Fruit fly (Drosophila melanogaster) whole organism, embryonic: ENCODE data around the gene Wee1.

Source experiments
- Atf-2 ChIP-seq: fragments of 200-800 bp; sonication (Bioruptor generic); optimal IDR thresholded peaks from 2 replicates; lab custom pipeline; 2016; ENCODE audit warnings: missing biosample characterization, missing genetic modification characterization
- Atf6 ChIP-seq: fragments of 200-800 bp; sonication (Bioruptor generic); IDR thresholded peaks from 2 replicates; pipeline ENCODE4 v1.3.6; 2022; ENCODE audit warnings: missing biosample characterization, missing genetic modification characterization
- CG10147 ChIP-seq: fragments of 200-800 bp; sonication (Bioruptor generic); optimal IDR thresholded peaks from 2 replicates; lab custom pipeline; 2019; ENCODE audit warnings: missing biosample characterization, mild to moderate bottlenecking, missing genetic modification characterization, moderate library complexity
- CG12659 ChIP-seq: fragments of 200-800 bp; sonication (Bioruptor generic); optimal IDR thresholded peaks from 3 replicates; lab custom pipeline; 2017; ENCODE audit warnings: mild to moderate bottlenecking, missing biosample characterization, missing genetic modification reagents, missing genetic modification characterization
- CG1529 ChIP-seq: fragments of 200-800 bp; sonication (Bioruptor generic); optimal IDR thresholded peaks from 3 replicates; lab custom pipeline; 2018; ENCODE audit warnings: missing biosample characterization, missing genetic modification characterization
- CG15479 ChIP-seq: fragments of 200-800 bp; sonication (Bioruptor generic); optimal IDR thresholded peaks from 3 replicates; lab custom pipeline; 2019; ENCODE audit warnings: missing biosample characterization, mild to moderate bottlenecking, missing genetic modification characterization, moderate library complexity
- CG15514 ChIP-seq: fragments of 200-800 bp; sonication (Bioruptor generic); optimal IDR thresholded peaks from 3 replicates; lab custom pipeline; 2017; ENCODE audit warnings: missing biosample characterization, missing genetic modification characterization, mild to moderate bottlenecking, moderate library complexity, missing genetic modification reagents
- CG17359 ChIP-seq: fragments of 200-800 bp; sonication (Bioruptor generic); optimal IDR thresholded peaks from 3 replicates; lab custom pipeline; 2018; ENCODE audit warnings: missing biosample characterization, mild to moderate bottlenecking, missing genetic modification characterization, moderate library complexity
- CG17829 ChIP-seq: fragments of 200-800 bp; optimal IDR thresholded peaks from 2 replicates; lab custom pipeline; 2019; ENCODE audit warnings: missing biosample characterization, mild to moderate bottlenecking, missing genetic modification characterization, moderate library complexity
- CG2120 ChIP-seq: fragments of 200-800 bp; sonication (Bioruptor generic); optimal IDR thresholded peaks from 3 replicates; lab custom pipeline; 2016; ENCODE audit warnings: missing biosample characterization, missing genetic modification characterization
- CG31224 ChIP-seq: fragments of 200-800 bp; sonication (Bioruptor generic); IDR thresholded peaks from 2 replicates; pipeline ENCODE4 v1.3.6; 2022; ENCODE audit warnings: missing biosample characterization, missing genetic modification characterization
- CG5953 ChIP-seq: fragments of 200-800 bp; sonication (Bioruptor generic); IDR thresholded peaks from 2 replicates; pipeline ENCODE4 v1.3.6; 2022; ENCODE audit warnings: missing biosample characterization, missing genetic modification characterization
- CG6854 ChIP-seq: fragments of 200-800 bp; sonication (Bioruptor generic); optimal IDR thresholded peaks from 3 replicates; lab custom pipeline; 2017; ENCODE audit warnings: missing biosample characterization, mild to moderate bottlenecking, missing genetic modification characterization
- CG9437 ChIP-seq: fragments of 200-800 bp; sonication (Bioruptor generic); optimal IDR thresholded peaks from 2 replicates; lab custom pipeline; 2018; ENCODE audit warnings: missing biosample characterization, mild to moderate bottlenecking, missing genetic modification characterization
- D ChIP-seq, 2 experiments: fragments of 200-800 bp in 1 of 2; fragments of >200 bp in 1 of 2; sonication (Bioruptor generic) in 1 of 2; optimal IDR thresholded peaks; 2 replicates in 1 of 2; 3 replicates in 1 of 2; lab custom pipeline; 2017; ENCODE audit warnings: mild to moderate bottlenecking in 1 of 2, missing biosample characterization in 1 of 2, missing genetic modification characterization in 1 of 2, missing genetic modification reagents in 1 of 2
- Dp ChIP-seq: fragments of 200-800 bp; sonication (Bioruptor generic); optimal IDR thresholded peaks from 2 replicates; lab custom pipeline; 2018; ENCODE audit warnings: missing biosample characterization, mild to moderate bottlenecking, missing genetic modification characterization, moderate library complexity
- E2f1 ChIP-seq: fragments of 200-800 bp; sonication (Bioruptor generic); IDR thresholded peaks from 2 replicates; pipeline ENCODE4 v1.3.6; 2022; ENCODE audit warnings: missing biosample characterization, missing genetic modification characterization
- ERR ChIP-seq: fragments of 200-800 bp; sonication (Bioruptor generic); optimal IDR thresholded peaks from 2 replicates; lab custom pipeline; 2016; ENCODE audit warnings: missing biosample characterization, missing genetic modification characterization
- GATAe ChIP-seq: fragments of 200-800 bp; sonication (Bioruptor generic); conservative IDR thresholded peaks from 2 replicates; pipeline ENCODE4 v1.3.6; 2022; ENCODE audit warnings: missing biosample characterization, missing genetic modification characterization
- HmgZ ChIP-seq: fragments of 200-800 bp; sonication (Bioruptor generic); optimal IDR thresholded peaks from 2 replicates; lab custom pipeline; 2018; ENCODE audit warnings: missing biosample characterization, mild to moderate bottlenecking, missing genetic modification characterization
- Hmx ChIP-seq: fragments of 200-800 bp; sonication (Bioruptor generic); optimal IDR thresholded peaks from 2 replicates; lab custom pipeline; 2016; ENCODE audit warnings: missing biosample characterization, missing genetic modification characterization
- Med ChIP-seq: fragments of 200-800 bp; sonication (Bioruptor generic); peaks from one replicate; lab custom pipeline; 2016; ENCODE audit warnings: missing biosample characterization, missing genetic modification characterization, mild to moderate bottlenecking, inconsistent platforms, moderate library complexity
- NfI ChIP-seq: fragments of 200-800 bp; sonication (Bioruptor generic); optimal IDR thresholded peaks from 3 replicates; lab custom pipeline; 2018; ENCODE audit warnings: missing biosample characterization, mild to moderate bottlenecking, missing genetic modification characterization, moderate library complexity
- Sin3A ChIP-seq: fragments of >200 bp; optimal IDR thresholded peaks from 2 replicates; lab custom pipeline; 2018
- Six4 ChIP-seq: fragments of 200-800 bp; sonication (Bioruptor generic); optimal IDR thresholded peaks from 2 replicates; lab custom pipeline; 2016; ENCODE audit warnings: missing biosample characterization, missing genetic modification characterization
- Sox100B ChIP-seq: fragments of 200-800 bp; sonication (Bioruptor generic); optimal IDR thresholded peaks from 3 replicates; lab custom pipeline; 2018; ENCODE audit warnings: missing biosample characterization, mild to moderate bottlenecking, missing genetic modification characterization
- Sox102F ChIP-seq: fragments of 200-800 bp; sonication (Bioruptor generic); optimal IDR thresholded peaks from 2 replicates; lab custom pipeline; 2018; ENCODE audit warnings: missing biosample characterization, mild to moderate bottlenecking, missing genetic modification characterization, moderate library complexity
- ase ChIP-seq: fragments of 200-800 bp; sonication (Bioruptor generic); IDR thresholded peaks from 3 replicates; pipeline ENCODE4 v1.3.6; 2022; ENCODE audit warnings: missing biosample characterization, missing genetic modification characterization
- bsh ChIP-seq, 2 experiments: fragments of 200-800 bp; sonication (Bioruptor generic); optimal IDR thresholded peaks; 2 replicates each; lab custom pipeline; 2017 to 2018; ENCODE audit warnings: mild to moderate bottlenecking in 2 of 2, missing biosample characterization in 2 of 2, missing genetic modification characterization in 2 of 2, moderate library complexity in 1 of 2
- cg ChIP-seq: fragments of 200-800 bp; sonication (Bioruptor generic); optimal IDR thresholded peaks from 3 replicates; lab custom pipeline; 2019; ENCODE audit warnings: missing biosample characterization, mild to moderate bottlenecking, missing genetic modification characterization, moderate library complexity
- chm ChIP-seq: fragments of 200-800 bp; sonication (Bioruptor generic); IDR thresholded peaks from 2 replicates; pipeline ENCODE4 v1.3.6; 2022; ENCODE audit warnings: missing biosample characterization, missing genetic modification characterization
- chn ChIP-seq: fragments of 200-800 bp; sonication (Bioruptor generic); optimal IDR thresholded peaks from 2 replicates; lab custom pipeline; 2016; ENCODE audit warnings: missing biosample characterization, missing genetic modification characterization
- ftz-f1 ChIP-seq: fragments of 200-800 bp; sonication (Bioruptor generic); optimal IDR thresholded peaks from 2 replicates; lab custom pipeline; 2016; ENCODE audit warnings: missing biosample characterization, missing genetic modification characterization
- gem ChIP-seq: fragments of 200-800 bp; sonication (Bioruptor generic); optimal IDR thresholded peaks from 2 replicates; lab custom pipeline; 2019; ENCODE audit warnings: missing biosample characterization, mild to moderate bottlenecking, missing genetic modification characterization, moderate library complexity
- gro ChIP-seq: fragments of 200-800 bp; sonication (Bioruptor generic); optimal IDR thresholded peaks from 2 replicates; lab custom pipeline; 2016; ENCODE audit warnings: missing biosample characterization, missing genetic modification characterization
- gsb-n ChIP-seq: fragments of 200-800 bp; sonication (Bioruptor generic); optimal IDR thresholded peaks from 3 replicates; lab custom pipeline; 2018; ENCODE audit warnings: missing biosample characterization, mild to moderate bottlenecking, missing genetic modification characterization
- kay ChIP-seq: fragments of 200-800 bp; sonication (Bioruptor generic); optimal IDR thresholded peaks from 2 replicates; lab custom pipeline; 2016; ENCODE audit warnings: missing biosample characterization, missing genetic modification characterization
- lilli ChIP-seq: fragments of 200-800 bp; sonication (Bioruptor generic); optimal IDR thresholded peaks from 3 replicates; lab custom pipeline; 2016; ENCODE audit warnings: missing biosample characterization, missing genetic modification characterization
- luna ChIP-seq: fragments of 200-800 bp; sonication (Bioruptor generic); optimal IDR thresholded peaks from 2 replicates; lab custom pipeline; 2016; ENCODE audit warnings: missing biosample characterization, missing genetic modification characterization
- nau ChIP-seq: fragments of 200-800 bp; sonication (Bioruptor generic); optimal IDR thresholded peaks from 3 replicates; lab custom pipeline; 2017; ENCODE audit warnings: missing biosample characterization, mild to moderate bottlenecking, missing genetic modification characterization, missing genetic modification reagents
- oc ChIP-seq: fragments of 200-800 bp; sonication (Bioruptor generic); optimal IDR thresholded peaks from 2 replicates; lab custom pipeline; 2018; ENCODE audit warnings: missing biosample characterization, mild to moderate bottlenecking, missing genetic modification characterization, moderate library complexity
- phol ChIP-seq: fragments of 200-800 bp; sonication (Bioruptor generic); optimal IDR thresholded peaks from 3 replicates; lab custom pipeline; 2018; ENCODE audit warnings: missing biosample characterization, mild to moderate bottlenecking, missing genetic modification characterization, moderate library complexity
- pum ChIP-seq: fragments of 200-800 bp; sonication (Bioruptor generic); optimal IDR thresholded peaks from 2 replicates; lab custom pipeline; 2016; ENCODE audit warnings: missing biosample characterization, missing genetic modification characterization
- repo ChIP-seq: fragments of 200-800 bp; sonication (Bioruptor generic); optimal IDR thresholded peaks from 2 replicates; lab custom pipeline; 2016; ENCODE audit warnings: missing biosample characterization, missing genetic modification characterization
- sens ChIP-seq: fragments of 200-800 bp; sonication (Bioruptor generic); peaks from one replicate; lab custom pipeline; 2016; ENCODE audit warnings: missing biosample characterization, missing genetic modification characterization
- sqz ChIP-seq: fragments of 200-800 bp; sonication (Bioruptor generic); optimal IDR thresholded peaks from 3 replicates; lab custom pipeline; 2018; ENCODE audit warnings: missing biosample characterization, mild to moderate bottlenecking, missing genetic modification characterization
- trem ChIP-seq: fragments of 200-800 bp; optimal IDR thresholded peaks from 3 replicates; lab custom pipeline; 2019; ENCODE audit warnings: missing biosample characterization, mild to moderate bottlenecking, missing genetic modification characterization, moderate library complexity
- twi ChIP-seq: fragments of 200-800 bp; optimal IDR thresholded peaks from 2 replicates; lab custom pipeline; 2019; ENCODE audit warnings: missing biosample characterization, mild to moderate bottlenecking, missing genetic modification characterization, moderate library complexity

The Wee1 gene

dm6 chr2L:6921360-6922090 is 7.6 kb upstream of the Wee1 start (continued):
- TF ChIP-seq CG15479 (GFP tag; lab: Kevin White, UChicago) (peak; percentile 57), CG5953 (GFP tag; lab: Robert Waterston, UW) (no peak), pum (no peak), CG17829 (tag; lab: Kevin White, UChicago) (peak; percentile 8), ERR (GFP tag; lab: Kevin White, UChicago) (peak; percentile 3), CG10147 (peak; percentile 51), Six4 (GFP tag; lab: Kevin White, UChicago) (no peak), CG6854 (GFP tag; lab: Kevin White, UChicago) (no peak), nau (GFP tag; lab: Kevin White, UChicago) (no peak), Sox102F (peak; percentile 3), E2f1 (GFP tag; lab: Robert Waterston, UW) (peak; percentile 35; the same call in 1 of the 2 replicates), phol (tag; lab: Kevin White, UChicago) (peak; percentile 71), Sin3A (lab: Kevin White, UChicago) (peak; percentile 19), gem (tag; lab: Kevin White, UChicago) (peak; percentile 12), GATAe (GFP tag; lab: Robert Waterston, UW) (no peak), cg (GFP tag; lab: Kevin White, UChicago) (no peak), chn (GFP tag; lab: Kevin White, UChicago) (peak; percentile 28), oc (tag; lab: Kevin White, UChicago) (no peak), CG12659 (GFP tag; lab: Kevin White, UChicago) (peak; percentile 13), twi (tag; lab: Kevin White, UChicago) (peak; percentile 87), CG9437 (GFP tag; lab: Kevin White, UChicago) (peak; percentile 99), CG17359 (peak; percentile 14), Atf6 (GFP tag; lab: Robert Waterston, UW) (no peak), repo (GFP tag; lab: Kevin White, UChicago) (no peak), kay (GFP tag; lab: Kevin White, UChicago) (peak; percentile 11), CG31224 (GFP tag; lab: Robert Waterston, UW) (no peak), trem (peak; percentile 30), Sox100B (GFP tag; lab: Kevin White, UChicago) (no peak), Atf-2 (GFP tag; lab: Kevin White, UChicago) (no peak), luna (GFP tag; lab: Kevin White, UChicago) (no peak), sens (GFP tag; lab: Kevin White, UChicago) (peak; percentile 88), bsh (GFP tag; optimal IDR thresholded peaks at IDR 0.05; lab: Kevin White, UChicago) (peak in 1 of 2 experiments; percentile 7), ftz-f1 (GFP tag; lab: Kevin White, UChicago) (peak; percentile 79), HmgZ (tag; lab: Kevin White, UChicago) (no peak), gro (GFP tag; lab: Kevin White, UChicago) (peak; percentile 34), chm (GFP tag; lab: Robert Waterston, UW) (peak; percentile 2; the same call in 1 of the 2 replicates), Dp (GFP tag; lab: Kevin White, UChicago) (peak; percentile 22), Hmx (GFP tag; lab: Kevin White, UChicago) (peak; percentile 41), ase (no peak), NfI (GFP tag; lab: Kevin White, UChicago) (no peak), sqz (GFP tag; lab: Kevin White, UChicago) (peak; percentile 65), lilli (GFP tag; lab: Kevin White, UChicago) (peak; percentile 37), CG2120 (peak; percentile 7), CG1529 (GFP tag; lab: Kevin White, UChicago) (no peak), gsb-n (tag; lab: Kevin White, UChicago) (peak; percentile 16), Med (GFP tag; lab: Kevin White, UChicago) (peak; percentile 67), CG15514 (GFP tag; lab: Kevin White, UChicago) (peak; percentile 29), D (optimal IDR thresholded peaks at IDR 0.05; lab: Kevin White, UChicago) (peak; percentile 46), D (GFP tag; optimal IDR thresholded peaks at IDR 0.05; lab: Kevin White, UChicago) (no peak)
- TF ChIP-seq, all 482 proteins: peak for 54
